Worm (Caenorhabditis elegans): Measurements from ENCODE around the gene mig-38.
A peak's percentile ranks its signal among the peaks of the same experiment; 100 is the strongest.

mig-38 gene

ce11 chrIV:11566146-11566545 is 27.9 kb upstream of the mig-38 start, which contains the start of gene sec-24.1 (continued):
- TF ChIP-seq hlh-12 (tag; optimal IDR thresholded peaks at IDR 0.05) (no peak), dox-1 (GFP tag; IDR thresholded peaks at IDR 0.05) (peak; percentile 75), mxl-1 (tag; optimal IDR thresholded peaks at IDR 0.05) (no peak), athp-1 (tag; optimal IDR thresholded peaks at IDR 0.05) (peak; percentile 32), him-1 (tag; optimal IDR thresholded peaks at IDR 0.05) (no peak), ztf-26 (tag; optimal IDR thresholded peaks at IDR 0.05) (peak; percentile 18), F33H1.4 (GFP tag; IDR thresholded peaks at IDR 0.05) (peak; percentile 99), ets-4 (GFP tag; optimal IDR thresholded peaks at IDR 0.05) (no peak), ztf-6 (GFP tag; IDR thresholded peaks at IDR 0.05) (no peak), zim-3 (tag; optimal IDR thresholded peaks at IDR 0.05) (no peak), sea-2 (GFP tag; IDR thresholded peaks at IDR 0.05) (no peak), egl-18 (GFP tag; IDR thresholded peaks at IDR 0.05) (no peak), unc-130 (GFP tag; optimal IDR thresholded peaks at IDR 0.05) (no peak), dpff-1 (tag; optimal IDR thresholded peaks at IDR 0.05) (no peak), pha-4 (tag; optimal IDR thresholded peaks at IDR 0.05) (no peak), tbp1 (GFP tag; optimal IDR thresholded peaks at IDR 0.05) (peak; percentile 58), ztf-18 (tag; optimal IDR thresholded peaks at IDR 0.05) (peak; percentile 21), F49E8.2 (tag; optimal IDR thresholded peaks at IDR 0.05; ENCODE audit: insufficient read depth) (peak; percentile 76), F57A8.1 (GFP tag; optimal IDR thresholded peaks at IDR 0.05) (no peak), ceh-100 (GFP tag; IDR thresholded peaks at IDR 0.05) (peak; percentile 57; the same call in 1 of the 2 replicates), F22D6.2 (tag; optimal IDR thresholded peaks at IDR 0.05) (no peak), ZK185.1 (tag; optimal IDR thresholded peaks at IDR 0.05; ENCODE audit: poor library complexity, severe bottlenecking) (peak; percentile 58), egl-44 (GFP tag; IDR thresholded peaks at IDR 0.05) (0 out of 2 replicates have a peak, but pooled peaks have one; percentile 31), mcd-1 (GFP tag; IDR thresholded peaks at IDR 0.05) (peak; percentile 87), hrde-1 (tag; optimal IDR thresholded peaks at IDR 0.05; ENCODE audit: borderline replicate concordance) (no peak), Y79H2A.3 (GFP tag; conservative IDR thresholded peaks at IDR 0.05) (no peak), B0019.2 (GFP tag; conservative IDR thresholded peaks at IDR 0.05) (no peak; the same call in 1 of the 2 replicates), snpc-1.3 (tag; optimal IDR thresholded peaks at IDR 0.05; ENCODE audit: insufficient read depth) (peak; percentile 68), nfya-1 (tag; optimal IDR thresholded peaks at IDR 0.05; ENCODE audit: borderline replicate concordance, insufficient read depth) (no peak), attf-5 (GFP tag; optimal IDR thresholded peaks at IDR 0.05) (peak; percentile 56), tbx-9 (tag; optimal IDR thresholded peaks at IDR 0.05; ENCODE audit: borderline replicate concordance) (no peak), lin-54 (GFP tag; optimal IDR thresholded peaks at IDR 0.05) (peak; percentile 86), F55B11.4 (tag; optimal IDR thresholded peaks at IDR 0.05; ENCODE audit: borderline replicate concordance, insufficient read depth) (no peak), zfh-2 (GFP tag; conservative IDR thresholded peaks at IDR 0.05) (peak; percentile 55; the same call in 1 of the 2 replicates), ceh-91 (GFP tag; IDR thresholded peaks at IDR 0.05) (0 out of 2 replicates have a peak, but pooled peaks have one; percentile 41), xnd-1 (tag; optimal IDR thresholded peaks at IDR 0.05) (no peak), nhr-120 (GFP tag; IDR thresholded peaks at IDR 0.05) (no peak), K12H6.12 (tag; optimal IDR thresholded peaks at IDR 0.05) (peak; percentile 22), aptf-2 (GFP tag; conservative IDR thresholded peaks at IDR 0.05) (no peak), ama-1 (optimal IDR thresholded peaks at IDR 0.05) (no peak), ama-1 (GFP tag; optimal IDR thresholded peaks at IDR 0.05) (no peak), fkh-3 (tag; optimal IDR thresholded peaks at IDR 0.05) (no peak), ztf-25 (GFP tag; IDR thresholded peaks at IDR 0.05) (no peak), unc-62 (GFP tag; optimal IDR thresholded peaks at IDR 0.05) (no peak), aptf-3 (GFP tag; IDR thresholded peaks at IDR 0.05) (no peak), snpc-4 (GFP tag; optimal IDR thresholded peaks at IDR 0.05) (no peak), snpc-4 (tag; optimal IDR thresholded peaks at IDR 0.05) (peak; percentile 41 to 55 (median 46)), ekl-4 (GFP tag; IDR thresholded peaks at IDR 0.05) (peak; percentile 47; the same call in 1 of the 2 replicates), dpl-1 (GFP tag; optimal IDR thresholded peaks at IDR 0.05) (peak; percentile 59)
